Fruit fly (Drosophila melanogaster): ENCODE results near the gene CG31365.

- no peak for TF ChIP-seq Gug (GFP tag; IDR thresholded peaks at IDR 0.05)
- TF ChIP-seq net (GFP tag; optimal IDR thresholded peaks at IDR 0.05), result no peak
- TF ChIP-seq CG6792 (GFP tag; optimal IDR thresholded peaks at IDR 0.05), result no peak
- no peak for TF ChIP-seq Ets96B (tag; optimal IDR thresholded peaks at IDR 0.05)
- no peak for TF ChIP-seq CG32006 (GFP tag; optimal IDR thresholded peaks at IDR 0.05)
- no peak for TF ChIP-seq eg (GFP tag; IDR thresholded peaks at IDR 0.05)
- no peak for TF ChIP-seq acj6 (GFP tag; optimal IDR thresholded peaks at IDR 0.05)
- TF ChIP-seq CG16779 (tag; optimal IDR thresholded peaks at IDR 0.05), result no peak
- TF ChIP-seq Blimp-1 (GFP tag; optimal IDR thresholded peaks at IDR 0.05), result no peak
Measured at dm6 chr3R:23131341-23131884, 5.2 kb upstream of the CG31365 start.
